Worm (Caenorhabditis elegans): ENCODE measurements around the gene lir-2.

lir-2 gene

DNA sequence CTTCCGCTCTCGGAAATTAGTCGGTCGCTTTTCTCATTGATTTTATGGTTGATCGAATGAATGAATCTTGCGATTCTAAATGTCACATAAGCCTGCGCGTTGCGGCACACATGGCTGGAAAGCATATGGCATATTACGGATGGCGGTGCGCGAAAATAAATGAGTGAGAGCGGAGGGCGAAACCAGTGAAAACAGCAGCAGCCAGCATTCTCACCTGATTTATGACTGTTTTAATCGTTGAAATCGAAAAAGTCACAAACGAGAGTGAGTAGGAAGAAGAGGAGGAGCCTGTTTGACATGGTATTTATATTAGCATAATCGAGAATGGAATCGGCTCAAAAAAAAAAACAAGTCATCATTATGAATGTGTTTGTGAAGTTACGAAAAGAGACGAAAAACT is 42.8 kb upstream of the lir-2 start:
- TF ChIP-seq mml-1 (tag; optimal IDR thresholded peaks at IDR 0.05) = no peak
- TF ChIP-seq nhr-23 (tag; optimal IDR thresholded peaks at IDR 0.05) = no peak
- TF ChIP-seq lin-15B (tag; optimal IDR thresholded peaks at IDR 0.05) = no peak
- no peak for TF ChIP-seq nhr-76 (tag; optimal IDR thresholded peaks at IDR 0.05)
- no peak for TF ChIP-seq fkh-10 (GFP tag; optimal IDR thresholded peaks at IDR 0.05)
- TF ChIP-seq ztf-11 (tag; optimal IDR thresholded peaks at IDR 0.05) = no peak
- no peak for TF ChIP-seq R02D3.7 (tag; optimal IDR thresholded peaks at IDR 0.05)
- TF ChIP-seq ceh-82 (tag; optimal IDR thresholded peaks at IDR 0.05) = no peak
- no peak for TF ChIP-seq zag-1 (tag; optimal IDR thresholded peaks at IDR 0.05)
- TF ChIP-seq ztf-4 (tag; optimal IDR thresholded peaks at IDR 0.05) = no peak
- no peak for TF ChIP-seq nhr-25 (tag; optimal IDR thresholded peaks at IDR 0.05)
- no peak for TF ChIP-seq jun-1 (tag; optimal IDR thresholded peaks at IDR 0.05)
- no peak for TF ChIP-seq nhr-43 (tag; optimal IDR thresholded peaks at IDR 0.05; ENCODE audit: poor library complexity, severe bottlenecking)
- TF ChIP-seq hmg-11 (tag; optimal IDR thresholded peaks at IDR 0.05) = no peak
- TF ChIP-seq ZK546.5 (tag; optimal IDR thresholded peaks at IDR 0.05) = no peak

ce11 chrII:7624995-7625394 is 42.1 kb upstream of the lir-2 start:
- no peak for TF ChIP-seq ceh-9 (tag; optimal IDR thresholded peaks at IDR 0.05)
- no peak for TF ChIP-seq elt-1 (tag; optimal IDR thresholded peaks at IDR 0.05)
- TF ChIP-seq egl-27 (tag; optimal IDR thresholded peaks at IDR 0.05) = no peak
- TF ChIP-seq nfya-1 (tag; optimal IDR thresholded peaks at IDR 0.05; ENCODE audit: insufficient read depth) = peak; percentile 33
- no peak for TF ChIP-seq nhr-67 (tag; optimal IDR thresholded peaks at IDR 0.05)
- no peak for TF ChIP-seq pqm-1 (tag; optimal IDR thresholded peaks at IDR 0.05)

DNA sequence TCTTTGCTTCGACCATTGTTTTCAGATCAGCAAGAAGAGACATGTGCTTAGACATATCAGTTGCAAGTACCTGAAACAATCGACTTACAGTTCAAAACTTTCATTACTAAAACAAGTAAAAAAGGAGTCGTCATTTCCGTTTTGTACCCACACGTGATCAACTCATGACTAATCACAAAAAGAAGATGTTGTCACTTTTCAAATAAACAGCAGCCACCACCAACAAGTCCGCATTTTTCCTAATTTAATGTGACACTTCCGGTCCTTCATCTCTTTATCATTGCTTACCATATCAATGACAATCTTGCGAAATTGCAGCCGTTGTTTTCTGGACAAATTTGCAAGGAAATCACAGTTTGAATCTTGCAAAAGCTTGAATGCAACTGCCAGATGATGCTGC is 38.4 kb upstream of the lir-2 start:
- TF ChIP-seq nhr-12 (tag; optimal IDR thresholded peaks at IDR 0.05) (no peak), zag-1 (tag; optimal IDR thresholded peaks at IDR 0.05) (no peak), ceh-16 (tag; optimal IDR thresholded peaks at IDR 0.05) (no peak), nhr-43 (tag; optimal IDR thresholded peaks at IDR 0.05; ENCODE audit: poor library complexity, severe bottlenecking) (peak; percentile 5), pha-4 (tag; optimal IDR thresholded peaks at IDR 0.05) (no peak), egl-27 (tag; optimal IDR thresholded peaks at IDR 0.05) (no peak), nhr-25 (tag; optimal IDR thresholded peaks at IDR 0.05) (peak; percentile 20)

ce11 chrII:7630052-7630451 is 37.0 kb upstream of the lir-2 start:
- no peak for TF ChIP-seq ZK546.5 (tag; optimal IDR thresholded peaks at IDR 0.05)
- no peak for TF ChIP-seq elt-1 (tag; optimal IDR thresholded peaks at IDR 0.05)

ce11 chrII:7631171-7631570 is 35.9 kb upstream of the lir-2 start:
- TF ChIP-seq nhr-25 (tag; optimal IDR thresholded peaks at IDR 0.05) = peak; percentile 63
- no peak for TF ChIP-seq skn-1 (tag; optimal IDR thresholded peaks at IDR 0.05)
- TF ChIP-seq fkh-2 (tag; optimal IDR thresholded peaks at IDR 0.05) = no peak
- no peak for TF ChIP-seq egl-27 (tag; optimal IDR thresholded peaks at IDR 0.05)
- TF ChIP-seq unc-39 (tag; optimal IDR thresholded peaks at IDR 0.05) = no peak
- TF ChIP-seq fos-1 (tag; optimal IDR thresholded peaks at IDR 0.05) = no peak
- no peak for TF ChIP-seq ama-1 (optimal IDR thresholded peaks at IDR 0.05)
- TF ChIP-seq nhr-12 (tag; optimal IDR thresholded peaks at IDR 0.05) = no peak
- peak; percentile 88 for TF ChIP-seq nhr-43 (tag; optimal IDR thresholded peaks at IDR 0.05; ENCODE audit: poor library complexity, severe bottlenecking)
- no peak for TF ChIP-seq hmg-11 (tag; optimal IDR thresholded peaks at IDR 0.05)
- no peak for TF ChIP-seq nhr-237 (tag; optimal IDR thresholded peaks at IDR 0.05)
- TF ChIP-seq nhr-23 (tag; optimal IDR thresholded peaks at IDR 0.05) = peak; percentile 90
- TF ChIP-seq ztf-11 (tag; optimal IDR thresholded peaks at IDR 0.05) = no peak
- TF ChIP-seq ceh-28 (tag; optimal IDR thresholded peaks at IDR 0.05) = peak; percentile 27
- TF ChIP-seq elt-3 (tag; optimal IDR thresholded peaks at IDR 0.05) = peak in 2 of 3 experiments; percentile 35 to 95
- TF ChIP-seq mdl-1 (tag; optimal IDR thresholded peaks at IDR 0.05) = no peak
- TF ChIP-seq egl-5 (tag; optimal IDR thresholded peaks at IDR 0.05) = no peak
- TF ChIP-seq ZK546.5 (tag; optimal IDR thresholded peaks at IDR 0.05) = no peak
- no peak for TF ChIP-seq elt-2 (tag; optimal IDR thresholded peaks at IDR 0.05)
- no peak for TF ChIP-seq nhr-28 (tag; optimal IDR thresholded peaks at IDR 0.05)
- peak; percentile 52 for TF ChIP-seq unc-62 (GFP tag; optimal IDR thresholded peaks at IDR 0.05)
- TF ChIP-seq lsy-12 (tag; optimal IDR thresholded peaks at IDR 0.05) = no peak
- TF ChIP-seq ztf-4 (tag; optimal IDR thresholded peaks at IDR 0.05) = no peak
- no peak for TF ChIP-seq ceh-82 (tag; optimal IDR thresholded peaks at IDR 0.05)
- no peak for TF ChIP-seq lin-39 (tag; optimal IDR thresholded peaks at IDR 0.05)
- TF ChIP-seq eor-1 (tag; optimal IDR thresholded peaks at IDR 0.05) = no peak
- peak; percentile 3 for TF ChIP-seq lin-15B (tag; optimal IDR thresholded peaks at IDR 0.05)
- TF ChIP-seq elt-1 (tag; optimal IDR thresholded peaks at IDR 0.05) = no peak
- TF ChIP-seq pqm-1 (tag; optimal IDR thresholded peaks at IDR 0.05) = no peak
- TF ChIP-seq mml-1 (tag; optimal IDR thresholded peaks at IDR 0.05) = no peak
- no peak for TF ChIP-seq aly-2 (tag; optimal IDR thresholded peaks at IDR 0.05)
- no peak for TF ChIP-seq nhr-76 (tag; optimal IDR thresholded peaks at IDR 0.05)
- no peak for TF ChIP-seq pha-4 (tag; optimal IDR thresholded peaks at IDR 0.05)
- TF ChIP-seq ceh-9 (tag; optimal IDR thresholded peaks at IDR 0.05) = no peak
- TF ChIP-seq sea-2 (GFP tag; optimal IDR thresholded peaks at IDR 0.05) = no peak
- TF ChIP-seq jun-1 (tag; optimal IDR thresholded peaks at IDR 0.05) = no peak
- no peak for TF ChIP-seq zag-1 (tag; optimal IDR thresholded peaks at IDR 0.05)
- no peak for TF ChIP-seq snpc-4 (tag; optimal IDR thresholded peaks at IDR 0.05)
- no peak for TF ChIP-seq nhr-67 (tag; optimal IDR thresholded peaks at IDR 0.05)

Measured in whole organism, L3 larva.